Worm (Caenorhabditis elegans) whole organism, young adult: Measurements from ENCODE around the gene T18D3.5.

ENCODE experiments used
- sea-2 ChIP-seq: fragments of 200-800 bp; sonication (Bioruptor generic); IDR thresholded peaks from 2 replicates; pipeline ENCODE4 v1.3.6; 2022; ENCODE audit warnings: missing genetic modification characterization, missing compliant biosample characterization

Gene T18D3.5

DNA sequence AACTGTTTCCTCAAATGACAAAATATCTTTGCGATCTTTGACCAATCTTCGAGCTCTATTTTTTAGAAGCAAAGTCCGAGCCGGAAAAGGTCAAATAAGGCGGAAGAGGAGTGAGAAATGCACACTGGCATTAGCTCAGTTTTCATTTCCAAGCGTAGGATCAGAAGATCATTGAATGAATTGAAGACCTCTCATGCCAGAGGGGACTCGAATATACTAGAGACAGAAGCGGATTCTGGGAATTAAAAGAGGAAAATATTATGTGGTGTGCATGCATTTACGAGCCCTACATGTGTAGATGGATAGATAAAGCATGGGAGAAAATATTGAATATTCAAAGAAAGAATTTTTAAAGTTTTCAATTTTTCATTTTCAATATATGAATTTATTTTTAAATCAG lies 49.8 kb downstream of the T18D3.5 start:
- no peak for TF ChIP-seq sea-2
